Fruit fly (Drosophila melanogaster): Measurements from ENCODE around the gene hb.

hb gene

dm6 chr3R:8652731-8653130 is 44.9 kb downstream of the hb start, which contains the start of the genes Sys1 and Dhod (continued):
- TF ChIP-seq fd102C (GFP tag; optimal IDR thresholded peaks at IDR 0.05) (no peak), CG42726 (GFP tag; IDR thresholded peaks at IDR 0.05; ENCODE audit: partially characterized antibody) (no peak), sens-2 (GFP tag; IDR thresholded peaks at IDR 0.05) (peak; percentile 36; the same call in 1 of the 2 replicates), Xrp1 (GFP tag; IDR thresholded peaks at IDR 0.05) (peak; percentile 69), CG10209 (GFP tag; optimal IDR thresholded peaks at IDR 0.05) (peak; percentile 47), twi (tag; optimal IDR thresholded peaks at IDR 0.05) (peak; percentile 19), sim (GFP tag; IDR thresholded peaks at IDR 0.05) (no peak), MESR4 (GFP tag; optimal IDR thresholded peaks at IDR 0.05) (peak; percentile 56), CG2116 (GFP tag; optimal IDR thresholded peaks at IDR 0.05) (peak; percentile 81), h (optimal IDR thresholded peaks at IDR 0.05) (no peak), CG10147 (GFP tag; optimal IDR thresholded peaks at IDR 0.05) (peak; percentile 65), ac (GFP tag; optimal IDR thresholded peaks at IDR 0.05) (no peak), Hmx (GFP tag; optimal IDR thresholded peaks at IDR 0.05) (peak; percentile 0), CG3065 (GFP tag; optimal IDR thresholded peaks at IDR 0.05) (no peak), usp (GFP tag; optimal IDR thresholded peaks at IDR 0.05) (no peak), zen (tag; optimal IDR thresholded peaks at IDR 0.05) (peak; percentile 41), CG14965 (GFP tag; optimal IDR thresholded peaks at IDR 0.05; ENCODE audit: borderline replicate concordance) (no peak), CG11696 (GFP tag; IDR thresholded peaks at IDR 0.05) (no peak), CG10274 (GFP tag; optimal IDR thresholded peaks at IDR 0.05) (no peak), CG6813 (GFP tag; optimal IDR thresholded peaks at IDR 0.05) (no peak), CG8388 (GFP tag; optimal IDR thresholded peaks at IDR 0.05) (peak; percentile 51), CG31441 (GFP tag; IDR thresholded peaks at IDR 0.05) (peak; percentile 45; the same call in 1 of the 2 replicates), disco-r (GFP tag; optimal IDR thresholded peaks at IDR 0.05) (peak; percentile 16), tll (GFP tag; optimal IDR thresholded peaks at IDR 0.05) (peak in 1 of 2 experiments; percentile 25), nerfin-1 (tag; optimal IDR thresholded peaks at IDR 0.05) (peak; percentile 34), CG30403 (GFP tag; optimal IDR thresholded peaks at IDR 0.05) (peak; percentile 75), gce (GFP tag; IDR thresholded peaks at IDR 0.05) (0 out of 3 replicates have a peak, but pooled peaks have one; percentile 40), Nf-YC (tag; optimal IDR thresholded peaks at IDR 0.05) (peak; percentile 45), Antp (GFP tag; optimal IDR thresholded peaks at IDR 0.05) (peak; percentile 75), tup (GFP tag; optimal IDR thresholded peaks at IDR 0.05) (no peak), CG2875 (GFP tag; optimal IDR thresholded peaks at IDR 0.05) (no peak), bab2 (GFP tag; optimal IDR thresholded peaks at IDR 0.05) (peak; percentile 49), Dp (GFP tag; optimal IDR thresholded peaks at IDR 0.05) (no peak), eve (GFP tag; optimal IDR thresholded peaks at IDR 0.05) (no peak), tap (tag; optimal IDR thresholded peaks at IDR 0.05) (peak; percentile 28), ewg (GFP tag; optimal IDR thresholded peaks at IDR 0.05) (peak; percentile 21), CG12104 (GFP tag; optimal IDR thresholded peaks at IDR 0.05) (no peak), CG11093 (GFP tag; IDR thresholded peaks at IDR 0.05) (0 out of 3 replicates have a peak, but pooled peaks have one; percentile 40), CG16813 (GFP tag; IDR thresholded peaks at IDR 0.05; ENCODE audit: partially characterized antibody) (peak; percentile 84), yki (optimal IDR thresholded peaks at IDR 0.05) (no peak), onecut (GFP tag; IDR thresholded peaks at IDR 0.05) (peak; percentile 44), CG10959 (GFP tag; IDR thresholded peaks at IDR 0.05) (no peak), GATAe (GFP tag; conservative IDR thresholded peaks at IDR 0.05) (no peak), Stat92E (GFP tag; optimal IDR thresholded peaks at IDR 0.05) (no peak), hb (GFP tag; IDR thresholded peaks at IDR 0.05; ENCODE audit: partially characterized antibody) (peak; percentile 83), CG11560 (tag; IDR thresholded peaks at IDR 0.05) (no peak; the same call in 2 of the 3 replicates), lov (optimal IDR thresholded peaks at IDR 0.05) (no peak), lov (GFP tag; IDR thresholded peaks at IDR 0.05) (0 out of 3 replicates have a peak, but pooled peaks have one; percentile 10), Sry-δ (GFP tag; optimal IDR thresholded peaks at IDR 0.05) (peak; percentile 90), CG6791 (GFP tag; IDR thresholded peaks at IDR 0.05; ENCODE audit: partially characterized antibody) (peak; percentile 72; the same call in 2 of the 3 replicates), dpn (GFP tag; optimal IDR thresholded peaks at IDR 0.05) (peak; percentile 69 to 75)

Measured in whole organism, embryonic.